Fruit fly (Drosophila melanogaster): ENCODE data around the gene CG14683.

The CG14683 gene

DNA sequence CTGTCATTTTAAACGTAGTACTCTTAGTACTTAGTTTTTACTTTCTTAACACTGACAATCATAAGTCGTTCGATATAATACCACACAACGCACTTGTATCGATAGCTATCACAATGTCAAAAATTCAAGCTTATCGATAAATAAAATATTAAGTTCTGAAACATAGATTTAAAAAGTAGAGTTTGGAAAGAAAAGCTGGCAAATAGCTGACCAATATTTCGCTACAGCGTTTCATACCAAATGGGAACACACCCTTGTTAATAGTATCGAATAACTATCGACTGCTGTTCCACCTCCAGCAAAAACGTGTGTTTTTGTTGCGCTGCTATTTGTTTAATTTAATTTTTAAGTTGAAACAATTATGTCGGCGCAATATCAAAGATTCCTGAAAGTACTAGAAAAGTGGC, at the start of gene CG14683, which contains the start of the genes pug and CG46459:
Gene CG14683 (plus strand): TSS at position 277 of the 407 bp plus-strand sequence.
Gene pug (plus strand): TSS at position 164 of the 407 bp plus-strand sequence.
Gene CG46459 (plus strand): TSS at position 277 of the 407 bp plus-strand sequence.
- TF ChIP-seq Pif1A (GFP tag; optimal IDR thresholded peaks at IDR 0.05): no peak
- TF ChIP-seq Ets98B (GFP tag; IDR thresholded peaks at IDR 0.05): 0 out of 2 replicates have a peak, but pooled peaks have one; percentile 11
- TF ChIP-seq Pif1B (GFP tag; optimal IDR thresholded peaks at IDR 0.05): no peak

dm6 chr3R:10647171-10647570, 49.3 kb upstream of the CG14683 start:
- TF ChIP-seq CG4496 (GFP tag; IDR thresholded peaks at IDR 0.05) (no peak), CG17806 (tag; optimal IDR thresholded peaks at IDR 0.05) (no peak), CG34367 (tag; optimal IDR thresholded peaks at IDR 0.05) (no peak), CG8301 (tag; optimal IDR thresholded peaks at IDR 0.05) (no peak), rn (GFP tag; IDR thresholded peaks at IDR 0.05) (no peak), Pif1B (GFP tag; optimal IDR thresholded peaks at IDR 0.05) (no peak), Pif1A (GFP tag; optimal IDR thresholded peaks at IDR 0.05) (no peak), Snoo (tag; optimal IDR thresholded peaks at IDR 0.05) (no peak), CG15710 (tag; optimal IDR thresholded peaks at IDR 0.05) (no peak)

dm6 chr3R:10648556-10649181, 47.8 kb upstream of the CG14683 start:
- TF ChIP-seq EcR (GFP tag; optimal IDR thresholded peaks at IDR 0.05) (no peak), D1 (tag; optimal IDR thresholded peaks at IDR 0.05) (no peak), fd96Ca (GFP tag; IDR thresholded peaks at IDR 0.05) (no peak), rn (GFP tag; IDR thresholded peaks at IDR 0.05) (no peak), Pif1B (GFP tag; optimal IDR thresholded peaks at IDR 0.05) (no peak), Snoo (tag; optimal IDR thresholded peaks at IDR 0.05) (no peak)

dm6 chr3R:10650641-10651318, 45.7 kb upstream of the CG14683 start:
- no peak for TF ChIP-seq CG10348 (GFP tag; IDR thresholded peaks at IDR 0.05)
- TF ChIP-seq CG12605 (GFP tag; IDR thresholded peaks at IDR 0.05): no peak
- peak; percentile 14 for TF ChIP-seq CG14655 (GFP tag; optimal IDR thresholded peaks at IDR 0.05)
- TF ChIP-seq rn (GFP tag; IDR thresholded peaks at IDR 0.05): no peak
- TF ChIP-seq gl (tag; optimal IDR thresholded peaks at IDR 0.05): no peak
- TF ChIP-seq CG8159 (tag; optimal IDR thresholded peaks at IDR 0.05): peak; percentile 46
- TF ChIP-seq CG4496 (GFP tag; IDR thresholded peaks at IDR 0.05): no peak
- no peak for TF ChIP-seq fd96Ca (GFP tag; IDR thresholded peaks at IDR 0.05)
- TF ChIP-seq CG34367 (tag; optimal IDR thresholded peaks at IDR 0.05): no peak
- TF ChIP-seq CG8301 (tag; optimal IDR thresholded peaks at IDR 0.05): no peak
- TF ChIP-seq D1 (tag; optimal IDR thresholded peaks at IDR 0.05): no peak
- TF ChIP-seq EcR (GFP tag; optimal IDR thresholded peaks at IDR 0.05): no peak
- peak; percentile 8 for TF ChIP-seq Pif1A (GFP tag; optimal IDR thresholded peaks at IDR 0.05)
- TF ChIP-seq Pif1B (GFP tag; optimal IDR thresholded peaks at IDR 0.05): no peak
- no peak for TF ChIP-seq CG13204 (GFP tag; optimal IDR thresholded peaks at IDR 0.05)
- peak; percentile 30 for TF ChIP-seq CG17806 (tag; optimal IDR thresholded peaks at IDR 0.05)
- TF ChIP-seq Ets98B (GFP tag; IDR thresholded peaks at IDR 0.05): no peak
- TF ChIP-seq Snoo (tag; optimal IDR thresholded peaks at IDR 0.05): no peak
- TF ChIP-seq CG15710 (tag; optimal IDR thresholded peaks at IDR 0.05): peak; percentile 3
- TF ChIP-seq CG32121 (GFP tag; IDR thresholded peaks at IDR 0.05): no peak
- TF ChIP-seq CG9948 (tag; optimal IDR thresholded peaks at IDR 0.05): no peak

dm6 chr3R:10654642-10655041, 41.8 kb upstream of the CG14683 start:
- TF ChIP-seq Pif1A (GFP tag; optimal IDR thresholded peaks at IDR 0.05): no peak
- TF ChIP-seq CG12605 (GFP tag; IDR thresholded peaks at IDR 0.05): no peak
- no peak for TF ChIP-seq CG34367 (tag; optimal IDR thresholded peaks at IDR 0.05)
- TF ChIP-seq gl (tag; optimal IDR thresholded peaks at IDR 0.05): no peak
- peak; percentile 62 for TF ChIP-seq CG8301 (tag; optimal IDR thresholded peaks at IDR 0.05)
- no peak for TF ChIP-seq CG17806 (tag; optimal IDR thresholded peaks at IDR 0.05)
- no peak for TF ChIP-seq fd96Ca (GFP tag; IDR thresholded peaks at IDR 0.05)
- TF ChIP-seq CG32121 (GFP tag; IDR thresholded peaks at IDR 0.05): no peak
- no peak for TF ChIP-seq Ets98B (GFP tag; IDR thresholded peaks at IDR 0.05)
- peak; percentile 52 for TF ChIP-seq CG14655 (GFP tag; optimal IDR thresholded peaks at IDR 0.05)
- TF ChIP-seq Pif1B (GFP tag; optimal IDR thresholded peaks at IDR 0.05): no peak
- no peak for TF ChIP-seq EcR (GFP tag; optimal IDR thresholded peaks at IDR 0.05)
- no peak for TF ChIP-seq rn (GFP tag; IDR thresholded peaks at IDR 0.05)
- no peak for TF ChIP-seq CG15710 (tag; optimal IDR thresholded peaks at IDR 0.05)
- TF ChIP-seq CG9948 (tag; optimal IDR thresholded peaks at IDR 0.05): no peak

DNA sequence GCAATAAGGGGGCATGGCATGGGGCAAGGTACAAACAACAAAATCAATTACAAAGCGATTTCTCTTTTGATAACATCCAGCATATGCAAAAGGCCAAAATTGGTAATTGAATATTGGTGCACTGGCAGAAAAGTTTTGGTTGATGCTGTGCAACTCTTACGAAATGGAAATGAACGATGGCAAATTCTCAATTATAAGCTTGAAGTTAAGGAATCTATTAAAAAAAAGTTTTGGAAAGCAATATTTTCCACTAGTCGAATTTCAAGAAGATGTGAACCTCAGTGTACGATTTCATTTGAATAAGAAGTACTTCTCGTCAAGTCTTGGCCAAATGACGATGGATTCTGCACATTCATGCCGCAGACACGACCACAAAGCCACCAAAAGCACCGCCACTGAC, 40.5 kb upstream of the CG14683 start:
- TF ChIP-seq CG17806 (tag; optimal IDR thresholded peaks at IDR 0.05): peak; percentile 39
- no peak for TF ChIP-seq CG13204 (GFP tag; optimal IDR thresholded peaks at IDR 0.05)
- no peak for TF ChIP-seq Snoo (tag; optimal IDR thresholded peaks at IDR 0.05)
- no peak for TF ChIP-seq EcR (GFP tag; optimal IDR thresholded peaks at IDR 0.05)
- peak; percentile 4 for TF ChIP-seq CG8301 (tag; optimal IDR thresholded peaks at IDR 0.05)
- peak; percentile 16 for TF ChIP-seq CG14655 (GFP tag; optimal IDR thresholded peaks at IDR 0.05)
- no peak for TF ChIP-seq CG8159 (tag; optimal IDR thresholded peaks at IDR 0.05)
